Worm (Caenorhabditis elegans) whole organism, L4 larva: ENCODE data around the gene B0334.13.

Experiments
- F10B5.3 ChIP-seq: sonication (generic microtip); optimal IDR thresholded peaks from 2 replicates; lab custom pipeline; 2016; ENCODE audit warnings: mild to moderate bottlenecking, missing genetic modification characterization, missing compliant biosample characterization
- F26F4.8 ChIP-seq: fragments of 200-800 bp; sonication (Bioruptor generic); conservative IDR thresholded peaks from 2 replicates; pipeline ENCODE4 v1.3.6; 2022; ENCODE audit warnings: missing genetic modification characterization, missing compliant biosample characterization
- F44E2.7 ChIP-seq: fragments of 200-800 bp; sonication (Bioruptor generic); IDR thresholded peaks from 2 replicates; pipeline ENCODE4 v2.1.2; 2022; ENCODE audit warnings: missing genetic modification characterization, missing compliant biosample characterization
- R02D3.7 ChIP-seq: fragments of 150-350 bp; sonication (generic microtip); optimal IDR thresholded peaks from 3 replicates; lab custom pipeline; 2014; ENCODE audit warnings: missing biosample characterization, missing genetic modification characterization
- Y105C5A.15 ChIP-seq: fragments of 200-800 bp; sonication (Bioruptor generic); IDR thresholded peaks from 2 replicates; pipeline ENCODE4 v1.3.6; 2022; ENCODE audit warnings: missing genetic modification characterization, missing compliant biosample characterization
- Y5F2A.4 ChIP-seq: fragments of 200-800 bp; sonication (Bioruptor generic); optimal IDR thresholded peaks from 2 replicates; lab custom pipeline; 2018; ENCODE audit warnings: mild to moderate bottlenecking, missing genetic modification characterization, missing compliant biosample characterization
- Y75B8A.6 ChIP-seq: fragments of 200-800 bp; sonication (Bioruptor generic); IDR thresholded peaks from 2 replicates; pipeline ENCODE4 v1.3.6; 2022; ENCODE audit warnings: missing genetic modification reagents, missing genetic modification characterization, missing compliant biosample characterization
- ZK337.2 ChIP-seq: fragments of 200-800 bp; sonication (Bioruptor generic); IDR thresholded peaks from 2 replicates; pipeline ENCODE4 v1.3.6; 2022; ENCODE audit warnings: missing genetic modification reagents, missing genetic modification characterization, missing compliant biosample characterization
- aly-2 ChIP-seq: sonication (generic microtip); optimal IDR thresholded peaks from 2 replicates; lab custom pipeline; 2018; ENCODE audit warnings: missing biosample characterization, missing genetic modification characterization
- arid-1 ChIP-seq: fragments of 200-800 bp; sonication (Bioruptor generic); conservative IDR thresholded peaks from 2 replicates; pipeline ENCODE4 v1.3.6; 2022; ENCODE audit warnings: missing genetic modification reagents, missing genetic modification characterization, missing compliant biosample characterization
- attf-4 ChIP-seq: sonication (generic microtip); optimal IDR thresholded peaks from 3 replicates; lab custom pipeline; 2017; ENCODE audit warnings: missing biosample characterization, missing genetic modification characterization
- ceh-28 ChIP-seq: fragments of 150-350 bp; optimal IDR thresholded peaks from 2 replicates; lab custom pipeline; 2014; ENCODE audit warnings: missing biosample characterization, missing genetic modification reagents, missing genetic modification characterization
- ceh-32 ChIP-seq: sonication (generic microtip); optimal IDR thresholded peaks from 2 replicates; lab custom pipeline; 2016; ENCODE audit warnings: mild to moderate bottlenecking, missing genetic modification characterization, missing compliant biosample characterization; ENCODE audit not compliant: poor library complexity
- ceh-44 ChIP-seq: fragments of 200-800 bp; sonication (Bioruptor generic); IDR thresholded peaks from 2 replicates; pipeline ENCODE4 v1.3.6; 2022; ENCODE audit warnings: missing genetic modification reagents, missing genetic modification characterization, missing compliant biosample characterization
- ceh-62 ChIP-seq: sonication (generic microtip); optimal IDR thresholded peaks from 2 replicates; lab custom pipeline; 2017; ENCODE audit warnings: missing biosample characterization, missing genetic modification characterization
- daf-16 ChIP-seq, 3 experiments: sonication (generic microtip); optimal IDR thresholded peaks; 2 replicates each; lab custom pipeline; 2016 to 2017; ENCODE audit warnings: missing genetic modification characterization in 3 of 3, missing genetic modification reagents in 3 of 3, mild to moderate bottlenecking in 2 of 3, missing compliant biosample characterization in 2 of 3, missing biosample characterization in 1 of 3, moderate library complexity in 1 of 3
- daf-19 ChIP-seq: fragments of 200-800 bp; sonication (Bioruptor generic); conservative IDR thresholded peaks from 2 replicates; pipeline ENCODE4 v1.3.6; 2022; ENCODE audit warnings: missing genetic modification characterization, missing compliant biosample characterization
- daf-8 ChIP-seq: fragments of 200-800 bp; sonication (Bioruptor generic); IDR thresholded peaks from 2 replicates; pipeline ENCODE4 v1.3.6; 2022; ENCODE audit warnings: missing genetic modification characterization, missing compliant biosample characterization
- dmd-6 ChIP-seq: fragments of 200-800 bp; sonication (Bioruptor generic); IDR thresholded peaks from 2 replicates; pipeline ENCODE4 v1.3.6; 2022; ENCODE audit warnings: missing genetic modification reagents, missing genetic modification characterization, missing compliant biosample characterization
- dmd-8 ChIP-seq: fragments of 200-800 bp; sonication (Bioruptor generic); IDR thresholded peaks from 2 replicates; pipeline ENCODE4 v1.3.6; 2022; ENCODE audit warnings: missing genetic modification characterization, missing compliant biosample characterization
- dve-1 ChIP-seq: sonication (generic microtip); optimal IDR thresholded peaks from 2 replicates; lab custom pipeline; 2017; ENCODE audit warnings: antibody characterized with exemption, mild to moderate bottlenecking, missing genetic modification characterization, missing compliant biosample characterization; ENCODE audit not compliant: insufficient read depth
- egl-43 ChIP-seq: fragments of 200-800 bp; sonication (Bioruptor generic); IDR thresholded peaks from 2 replicates; pipeline ENCODE4 v1.3.6; 2022; ENCODE audit warnings: missing genetic modification reagents, missing genetic modification characterization, missing compliant biosample characterization
- hlh-11 ChIP-seq: fragments of 200-800 bp; sonication (Bioruptor generic); optimal IDR thresholded peaks from 2 replicates; lab custom pipeline; 2018; ENCODE audit warnings: mild to moderate bottlenecking, missing genetic modification characterization, missing compliant biosample characterization
- hmg-1.1 ChIP-seq: fragments of 200-800 bp; sonication (Bioruptor generic); IDR thresholded peaks from 2 replicates; pipeline ENCODE4 v1.3.6; 2022; ENCODE audit warnings: missing genetic modification reagents, missing genetic modification characterization, missing compliant biosample characterization
- jun-1 ChIP-seq: fragments of 150-350 bp; optimal IDR thresholded peaks from 2 replicates; lab custom pipeline; 2014; ENCODE audit warnings: missing biosample characterization, missing genetic modification reagents, missing genetic modification characterization
- lim-7 ChIP-seq: fragments of 200-800 bp; sonication (Bioruptor generic); IDR thresholded peaks from 2 replicates; pipeline ENCODE4 v1.3.6; 2022; ENCODE audit warnings: missing genetic modification characterization, missing compliant biosample characterization
- lin-1 ChIP-seq: fragments of 200-800 bp; sonication (Bioruptor generic); IDR thresholded peaks from 2 replicates; pipeline ENCODE4 v1.3.6; 2022; ENCODE audit warnings: missing genetic modification reagents, missing genetic modification characterization, missing compliant biosample characterization
- lin-29 ChIP-seq: fragments of 200-800 bp; sonication (Bioruptor generic); IDR thresholded peaks from 2 replicates; pipeline ENCODE4 v1.3.6; 2022; ENCODE audit warnings: missing genetic modification reagents, missing genetic modification characterization, missing compliant biosample characterization
- lin-39 ChIP-seq: fragments of 150-350 bp; optimal IDR thresholded peaks from 2 replicates; lab custom pipeline; 2014; ENCODE audit warnings: missing biosample characterization, missing genetic modification reagents, missing genetic modification characterization
- madf-5 ChIP-seq, 2 experiments: fragments of 200-800 bp; sonication (Bioruptor generic); IDR thresholded peaks; 2 replicates each; pipeline ENCODE4 v1.3.6; 2022; ENCODE audit warnings: missing compliant biosample characterization in 2 of 2, missing genetic modification characterization in 2 of 2
- mdt-29 ChIP-seq: fragments of 200-800 bp; sonication (Bioruptor generic); IDR thresholded peaks from 2 replicates; pipeline ENCODE4 v1.3.6; 2022; ENCODE audit warnings: missing genetic modification reagents, missing genetic modification characterization, missing compliant biosample characterization
- mxl-3 ChIP-seq: fragments of 200-800 bp; sonication (Bioruptor generic); optimal IDR thresholded peaks from 2 replicates; lab custom pipeline; 2018; ENCODE audit warnings: mild to moderate bottlenecking, missing genetic modification characterization, missing compliant biosample characterization
- nhr-10 ChIP-seq: fragments of 150-350 bp; optimal IDR thresholded peaks from 2 replicates; lab custom pipeline; 2014; ENCODE audit warnings: missing biosample characterization, missing genetic modification characterization
- nhr-102 ChIP-seq: sonication (generic microtip); optimal IDR thresholded peaks from 2 replicates; lab custom pipeline; 2016; ENCODE audit warnings: mild to moderate bottlenecking, missing genetic modification characterization, moderate library complexity, missing compliant biosample characterization
- nhr-111 ChIP-seq: fragments of 200-800 bp; sonication (Bioruptor generic); optimal IDR thresholded peaks from 2 replicates; lab custom pipeline; 2018; ENCODE audit warnings: mild to moderate bottlenecking, missing genetic modification characterization, missing compliant biosample characterization
- nhr-237 ChIP-seq: sonication (generic microtip); optimal IDR thresholded peaks from 2 replicates; lab custom pipeline; 2017; ENCODE audit warnings: missing biosample characterization, missing genetic modification characterization
- nhr-28 ChIP-seq: fragments of 150-350 bp; optimal IDR thresholded peaks from 2 replicates; lab custom pipeline; 2014; ENCODE audit warnings: missing biosample characterization, missing genetic modification characterization
- nhr-77 ChIP-seq: fragments of 150-350 bp; optimal IDR thresholded peaks from 2 replicates; lab custom pipeline; 2014; ENCODE audit warnings: missing biosample characterization, missing genetic modification characterization
- pha-4 ChIP-seq, 2 experiments: fragments of 150-350 bp in 1 of 2; fragments of 200-800 bp in 1 of 2; sonication (Bioruptor generic) in 1 of 2; IDR thresholded peaks in 1 of 2; optimal IDR thresholded peaks in 1 of 2; 2 replicates each; pipeline versions ENCODE4 v1.3.6 to Lab custom; 2014 to 2022; ENCODE audit warnings: missing genetic modification characterization in 2 of 2, missing genetic modification reagents in 2 of 2, missing biosample characterization in 1 of 2, missing compliant biosample characterization in 1 of 2
- php-3 ChIP-seq: fragments of 200-800 bp; sonication (Bioruptor generic); IDR thresholded peaks from 2 replicates; pipeline ENCODE4 v1.3.6; 2022; ENCODE audit warnings: missing genetic modification reagents, missing genetic modification characterization, missing compliant biosample characterization
- sdz-12 ChIP-seq: fragments of 200-800 bp; sonication (Bioruptor generic); optimal IDR thresholded peaks from 2 replicates; lab custom pipeline; 2018; ENCODE audit warnings: mild to moderate bottlenecking, missing genetic modification characterization, missing compliant biosample characterization
- set-16 ChIP-seq: fragments of 200-800 bp; sonication (Bioruptor generic); IDR thresholded peaks from 2 replicates; pipeline ENCODE4 v1.3.6; 2022; ENCODE audit warnings: missing genetic modification reagents, missing genetic modification characterization, missing compliant biosample characterization
- snpc-4 ChIP-seq: fragments of 150-350 bp; optimal IDR thresholded peaks from 2 replicates; lab custom pipeline; 2014; ENCODE audit warnings: missing biosample characterization, missing genetic modification characterization
- spr-1 ChIP-seq: sonication (generic microtip); optimal IDR thresholded peaks from 2 replicates; lab custom pipeline; 2016; ENCODE audit warnings: mild to moderate bottlenecking, missing genetic modification characterization, missing compliant biosample characterization
- tag-97 ChIP-seq: fragments of 200-800 bp; sonication (Bioruptor generic); IDR thresholded peaks from 2 replicates; pipeline ENCODE4 v1.3.6; 2022; ENCODE audit warnings: missing genetic modification characterization, missing compliant biosample characterization
- tra-1 ChIP-seq: fragments of 200-800 bp; sonication (Bioruptor generic); IDR thresholded peaks from 2 replicates; pipeline ENCODE4 v1.3.6; 2022; ENCODE audit warnings: missing genetic modification reagents, missing genetic modification characterization, missing compliant biosample characterization
- vab-7 ChIP-seq: fragments of 200-800 bp; sonication (Bioruptor generic); IDR thresholded peaks from 2 replicates; pipeline ENCODE4 v1.3.6; 2022; ENCODE audit warnings: missing genetic modification reagents, missing genetic modification characterization, missing compliant biosample characterization
- zag-1 ChIP-seq: fragments of 150-350 bp; optimal IDR thresholded peaks from 2 replicates; lab custom pipeline; 2014; ENCODE audit warnings: missing biosample characterization, missing genetic modification characterization
- zfp-2 ChIP-seq: sonication (generic microtip); optimal IDR thresholded peaks from 2 replicates; lab custom pipeline; 2016; ENCODE audit warnings: mild to moderate bottlenecking, missing genetic modification characterization, missing compliant biosample characterization
- zip-2 ChIP-seq: fragments of 150-350 bp; optimal IDR thresholded peaks from 2 replicates; lab custom pipeline; 2014; ENCODE audit warnings: missing biosample characterization, missing genetic modification characterization

The B0334.13 gene

DNA sequence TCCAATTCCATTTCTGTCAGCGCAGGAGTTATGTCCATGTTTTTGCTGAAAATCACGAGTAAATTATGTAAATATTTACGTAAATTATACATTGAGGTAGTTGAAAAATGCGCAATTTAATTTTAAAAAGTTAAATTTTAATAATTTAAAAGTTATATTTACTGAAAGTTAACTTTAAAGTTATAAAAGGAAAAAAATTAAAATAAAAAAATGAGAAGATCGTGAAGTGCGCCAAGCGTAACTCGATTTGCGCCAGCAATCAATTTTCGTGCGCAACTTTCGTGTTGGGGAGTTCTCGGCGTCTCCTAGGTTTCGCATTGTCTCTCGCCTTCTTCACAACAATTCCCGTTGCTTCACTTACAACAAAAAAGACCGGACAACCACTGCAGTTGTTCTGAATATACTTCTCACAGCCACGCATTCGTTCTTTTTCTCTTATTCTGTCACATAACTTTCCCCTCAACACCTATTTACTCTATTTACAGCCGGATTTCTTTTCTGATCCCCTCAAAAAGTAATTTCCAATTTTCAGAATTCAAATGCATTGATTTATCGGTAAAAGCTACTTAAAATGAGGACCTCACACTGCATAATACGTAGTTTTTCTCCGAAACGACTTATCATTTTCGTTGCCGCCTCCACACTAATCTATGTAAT, 14.4 kb upstream of the B0334.13 start, which contains the start of the genes metl-1 and W02B12.11 (continued):
- TF ChIP-seq nhr-111 (GFP tag; lab: Kevin White, UChicago), result no peak
- TF ChIP-seq daf-16 (GFP tag; optimal IDR thresholded peaks at IDR 0.05; lab: Kevin White, UChicago), result peak in 1 of 2 experiments; percentile 35
- peak; percentile 79 for TF ChIP-seq daf-16 (tag; optimal IDR thresholded peaks at IDR 0.05; lab: Kevin White, UChicago)
- no peak for TF ChIP-seq attf-4 (tag; lab: Kevin White, UChicago)
- no peak for TF ChIP-seq nhr-10 (tag; lab: Kevin White, UChicago)
- peak; percentile 71; the same call in 1 of the 2 replicates for TF ChIP-seq lin-29
- TF ChIP-seq jun-1 (tag; lab: Kevin White, UChicago), result peak; percentile 65
- peak; percentile 66 for TF ChIP-seq lin-1
- TF ChIP-seq zag-1 (tag; lab: Kevin White, UChicago), result no peak
- no peak for TF ChIP-seq ceh-32
- no peak for TF ChIP-seq ceh-44 (GFP tag; lab: Robert Waterston, UW)
- no peak for TF ChIP-seq ZK337.2 (GFP tag; lab: Robert Waterston, UW)
- no peak for TF ChIP-seq R02D3.7
- TF ChIP-seq mdt-29 (GFP tag; lab: Robert Waterston, UW), result no peak
- TF ChIP-seq hlh-11 (tag; lab: Kevin White, UChicago), result peak; percentile 83
- no peak for TF ChIP-seq Y75B8A.6 (GFP tag; lab: Robert Waterston, UW)
- TF ChIP-seq daf-8 (GFP tag; lab: Robert Waterston, UW), result no peak
- no peak for TF ChIP-seq lin-39 (tag; lab: Kevin White, UChicago)
- TF ChIP-seq F26F4.8 (GFP tag; lab: Robert Waterston, UW), result no peak
- TF ChIP-seq aly-2 (tag; lab: Kevin White, UChicago), result no peak
- TF ChIP-seq ceh-28 (tag; lab: Kevin White, UChicago), result no peak
- TF ChIP-seq set-16 (GFP tag; lab: Robert Waterston, UW), result peak; percentile 32; the same call in 1 of the 2 replicates
- peak; percentile 88 for TF ChIP-seq dve-1 (tag; lab: Kevin White, UChicago)
- peak; percentile 53 for TF ChIP-seq F10B5.3 (tag; lab: Kevin White, UChicago)
- TF ChIP-seq daf-19 (GFP tag; lab: Robert Waterston, UW), result no peak
- TF ChIP-seq php-3, result peak; percentile 37; the same call in 1 of the 2 replicates
- TF ChIP-seq arid-1 (GFP tag; lab: Robert Waterston, UW), result peak; percentile 75
- peak; percentile 24 for TF ChIP-seq mxl-3 (GFP tag; lab: Kevin White, UChicago)
- no peak for TF ChIP-seq vab-7 (GFP tag; lab: Robert Waterston, UW)
- TF ChIP-seq lim-7 (GFP tag; lab: Robert Waterston, UW), result peak; percentile 60; the same call in 1 of the 2 replicates
- TF ChIP-seq sdz-12, result no peak
- TF ChIP-seq dmd-6 (GFP tag; lab: Robert Waterston, UW), result peak; percentile 74
- no peak for TF ChIP-seq snpc-4
- TF ChIP-seq nhr-102 (tag; lab: Kevin White, UChicago), result peak; percentile 88
- no peak for TF ChIP-seq nhr-28 (tag; lab: Kevin White, UChicago)
- peak; percentile 84 for TF ChIP-seq spr-1
- TF ChIP-seq madf-5 (GFP tag; IDR thresholded peaks at IDR 0.05; lab: Robert Waterston, UW), result no peak
- no peak for TF ChIP-seq Y5F2A.4 (GFP tag; lab: Kevin White, UChicago)
- no peak for TF ChIP-seq dmd-8
- TF ChIP-seq nhr-77 (tag; lab: Kevin White, UChicago), result no peak
- TF ChIP-seq ceh-62 (tag; lab: Kevin White, UChicago), result no peak
- TF ChIP-seq Y105C5A.15 (GFP tag; lab: Robert Waterston, UW), result no peak
- no peak for TF ChIP-seq nhr-237 (tag; lab: Kevin White, UChicago)
- no peak for TF ChIP-seq tag-97 (GFP tag; lab: Robert Waterston, UW)
- no peak for TF ChIP-seq F44E2.7
- TF ChIP-seq zfp-2 (tag; lab: Kevin White, UChicago), result no peak
- TF ChIP-seq egl-43 (GFP tag; lab: Robert Waterston, UW), result peak; percentile 68
- peak; percentile 6 for TF ChIP-seq zip-2 (tag; lab: Kevin White, UChicago)
- TF ChIP-seq tra-1 (GFP tag; lab: Robert Waterston, UW), result 0 out of 2 replicates have a peak, but pooled peaks have one; percentile 45
- peak; percentile 87 for TF ChIP-seq hmg-1.1
- TF ChIP-seq pha-4 (GFP tag; IDR thresholded peaks at IDR 0.05; lab: Robert Waterston, UW), result peak; percentile 84
- peak; percentile 14 for TF ChIP-seq pha-4 (tag; optimal IDR thresholded peaks at IDR 0.05; lab: Kevin White, UChicago)
